Worm (Caenorhabditis elegans): ENCODE data around the gene glb-29.

DNA sequence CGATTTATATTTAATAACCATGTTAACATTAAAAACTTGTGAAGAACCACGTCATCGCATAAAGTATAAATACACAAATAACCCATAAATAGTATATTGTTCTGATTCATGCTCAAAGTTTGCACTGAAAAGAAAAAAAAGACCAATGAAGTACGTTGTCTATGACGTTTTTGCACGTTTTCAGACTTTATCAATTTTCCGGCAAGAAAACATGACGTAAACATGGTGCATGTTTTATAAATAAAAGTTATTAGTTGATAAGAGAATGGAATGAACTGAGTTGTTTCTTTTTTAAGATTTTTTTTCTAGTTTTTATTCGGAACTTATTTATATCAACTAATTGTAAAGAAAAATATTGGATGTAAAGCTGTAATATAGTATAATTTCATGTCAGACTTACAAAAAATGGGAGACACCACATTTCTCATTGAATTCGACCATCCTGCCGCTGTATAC, 55.8 kb downstream of the glb-29 start, which contains the start of gene arrd-8:
- no peak for TF ChIP-seq Y5F2A.4 (GFP tag; optimal IDR thresholded peaks at IDR 0.05)
- TF ChIP-seq ceh-82 (tag; optimal IDR thresholded peaks at IDR 0.05): no peak
- TF ChIP-seq snpc-4 (tag; optimal IDR thresholded peaks at IDR 0.05): no peak

Measured in whole organism, L4 larva.